Worm (Caenorhabditis elegans) whole organism, late embryonic: ENCODE measurements around the gene Y25C1A.8.
A peak's percentile ranks its signal among the peaks of the same experiment; 100 is the strongest.

Experiments used
- C08G9.2 ChIP-seq: sonication (generic microtip); optimal IDR thresholded peaks from 2 replicates; lab custom pipeline; 2016; ENCODE audit warnings: mild to moderate bottlenecking, missing genetic modification characterization, moderate library complexity, missing compliant biosample characterization
- F13H6.1 ChIP-seq: sonication (generic microtip); optimal IDR thresholded peaks from 2 replicates; lab custom pipeline; 2016; ENCODE audit warnings: missing genetic modification characterization, missing compliant biosample characterization
- K02D7.2 ChIP-seq: sonication (generic microtip); optimal IDR thresholded peaks from 2 replicates; lab custom pipeline; 2017; ENCODE audit warnings: mild to moderate bottlenecking, missing genetic modification characterization, missing compliant biosample characterization
- K09A11.1 ChIP-seq: sonication (generic microtip); optimal IDR thresholded peaks from 2 replicates; lab custom pipeline; 2017; ENCODE audit warnings: antibody characterized with exemption, mild to moderate bottlenecking, missing genetic modification characterization, missing compliant biosample characterization; ENCODE audit not compliant: insufficient read depth
- Y22D7AL.16 ChIP-seq: sonication (generic microtip); optimal IDR thresholded peaks from 2 replicates; lab custom pipeline; 2016; ENCODE audit warnings: missing genetic modification characterization, missing compliant biosample characterization
- ceh-14 ChIP-seq: sonication (generic microtip); optimal IDR thresholded peaks from 2 replicates; lab custom pipeline; 2016; ENCODE audit warnings: missing genotype, missing genetic modification characterization, missing compliant biosample characterization
- ceh-19 ChIP-seq: fragments of 200-800 bp; sonication (Bioruptor generic); optimal IDR thresholded peaks from 2 replicates; lab custom pipeline; 2018; ENCODE audit warnings: mild to moderate bottlenecking, missing genetic modification characterization, missing compliant biosample characterization
- ceh-2 ChIP-seq: sonication (generic microtip); optimal IDR thresholded peaks from 2 replicates; lab custom pipeline; 2016; ENCODE audit warnings: missing genotype, missing genetic modification characterization, missing compliant biosample characterization
- ceh-22 ChIP-seq: sonication (generic microtip); optimal IDR thresholded peaks from 2 replicates; lab custom pipeline; 2017; ENCODE audit warnings: missing biosample characterization, missing genetic modification characterization
- ceh-31 ChIP-seq: sonication (generic microtip); optimal IDR thresholded peaks from 2 replicates; lab custom pipeline; 2016; ENCODE audit warnings: missing genetic modification characterization, missing compliant biosample characterization
- ceh-48 ChIP-seq: sonication (generic microtip); optimal IDR thresholded peaks from 2 replicates; lab custom pipeline; 2016; ENCODE audit warnings: missing genetic modification characterization, inconsistent platforms, missing compliant biosample characterization
- ceh-9 ChIP-seq: sonication (generic microtip); optimal IDR thresholded peaks from 2 replicates; lab custom pipeline; 2016; ENCODE audit warnings: mild to moderate bottlenecking, missing genetic modification characterization, inconsistent platforms, missing compliant biosample characterization
- dmd-4 ChIP-seq: sonication (generic microtip); optimal IDR thresholded peaks from 2 replicates; lab custom pipeline; 2016; ENCODE audit warnings: borderline replicate concordance, missing genetic modification characterization, missing compliant biosample characterization
- dve-1 ChIP-seq: sonication (generic microtip); optimal IDR thresholded peaks from 2 replicates; lab custom pipeline; 2017; ENCODE audit warnings: antibody characterized with exemption, mild to moderate bottlenecking, missing genetic modification characterization, missing compliant biosample characterization
- elt-2 ChIP-seq: sonication (generic microtip); optimal IDR thresholded peaks from 2 replicates; lab custom pipeline; 2016; ENCODE audit warnings: missing genetic modification reagents, missing genetic modification characterization, missing compliant biosample characterization
- elt-4 ChIP-seq: sonication (generic microtip); optimal IDR thresholded peaks from 2 replicates; lab custom pipeline; 2016; ENCODE audit warnings: missing genetic modification characterization, missing compliant biosample characterization
- ets-4 ChIP-seq: sonication (generic microtip); optimal IDR thresholded peaks from 2 replicates; lab custom pipeline; 2016; ENCODE audit warnings: missing genetic modification characterization, missing compliant biosample characterization
- fax-1 ChIP-seq: sonication (generic microtip); optimal IDR thresholded peaks from 2 replicates; lab custom pipeline; 2016; ENCODE audit warnings: missing genotype, missing genetic modification characterization, missing compliant biosample characterization
- fkh-10 ChIP-seq: fragments of 150-350 bp; optimal IDR thresholded peaks from 2 replicates; lab custom pipeline; 2014; ENCODE audit warnings: missing biosample characterization, missing genetic modification reagents, missing genetic modification characterization
- fkh-6 ChIP-seq: sonication (generic microtip); optimal IDR thresholded peaks from 2 replicates; lab custom pipeline; 2016; ENCODE audit warnings: missing genetic modification characterization, missing compliant biosample characterization
- gmeb-2 ChIP-seq: sonication (generic microtip); optimal IDR thresholded peaks from 2 replicates; lab custom pipeline; 2016; ENCODE audit warnings: missing genetic modification characterization, inconsistent platforms, missing compliant biosample characterization
- hlh-13 ChIP-seq: fragments of 200-800 bp; sonication (Bioruptor generic); optimal IDR thresholded peaks from 2 replicates; lab custom pipeline; 2018; ENCODE audit warnings: mild to moderate bottlenecking, missing genetic modification characterization, missing compliant biosample characterization
- hlh-6 ChIP-seq: sonication (generic microtip); optimal IDR thresholded peaks from 2 replicates; lab custom pipeline; 2016; ENCODE audit warnings: missing genotype, missing genetic modification characterization, missing compliant biosample characterization
- hlh-8 ChIP-seq: sonication (generic microtip); optimal IDR thresholded peaks from 2 replicates; lab custom pipeline; 2016; ENCODE audit warnings: missing genotype, missing genetic modification characterization, missing compliant biosample characterization
- lim-6 ChIP-seq: sonication (generic microtip); optimal IDR thresholded peaks from 2 replicates; lab custom pipeline; 2016; ENCODE audit warnings: missing genetic modification characterization, missing compliant biosample characterization
- lin-11 ChIP-seq: fragments of 200-800 bp; sonication (Bioruptor generic); optimal IDR thresholded peaks from 2 replicates; lab custom pipeline; 2018; ENCODE audit warnings: mild to moderate bottlenecking, missing genetic modification characterization, missing compliant biosample characterization
- madf-2 ChIP-seq: sonication (generic microtip); optimal IDR thresholded peaks from 2 replicates; lab custom pipeline; 2017; ENCODE audit warnings: missing genetic modification characterization, missing compliant biosample characterization
- nfya-1 ChIP-seq: sonication (generic microtip); optimal IDR thresholded peaks from 2 replicates; lab custom pipeline; 2017; ENCODE audit warnings: missing genetic modification characterization, mild to moderate bottlenecking, missing compliant biosample characterization, antibody characterized with exemption, moderate library complexity
- nhr-11 ChIP-seq: fragments of 150-350 bp; optimal IDR thresholded peaks from 2 replicates; lab custom pipeline; 2014; ENCODE audit warnings: missing biosample characterization, missing genetic modification characterization
- odd-2 ChIP-seq: sonication (generic microtip); optimal IDR thresholded peaks from 2 replicates; lab custom pipeline; 2017; ENCODE audit warnings: antibody characterized with exemption, mild to moderate bottlenecking, missing genetic modification characterization, missing compliant biosample characterization
- pat-9 ChIP-seq: fragments of 200-800 bp; sonication (Bioruptor generic); optimal IDR thresholded peaks from 2 replicates; lab custom pipeline; 2018; ENCODE audit warnings: mild to moderate bottlenecking, missing genetic modification characterization, moderate library complexity, missing compliant biosample characterization
- pax-1 ChIP-seq: fragments of 150-350 bp; optimal IDR thresholded peaks from 2 replicates; lab custom pipeline; 2014; ENCODE audit warnings: missing biosample characterization, missing genetic modification characterization
- pha-2 ChIP-seq: sonication (generic microtip); optimal IDR thresholded peaks from 2 replicates; lab custom pipeline; 2017; ENCODE audit warnings: mild to moderate bottlenecking, missing genetic modification characterization, missing compliant biosample characterization
- pha-4 ChIP-seq: fragments of 150-350 bp; optimal IDR thresholded peaks from 2 replicates; lab custom pipeline; 2018; ENCODE audit warnings: missing biosample characterization, missing genetic modification reagents, missing genetic modification characterization
- pqm-1 ChIP-seq: sonication (generic microtip); optimal IDR thresholded peaks from 2 replicates; lab custom pipeline; 2016; ENCODE audit warnings: missing genetic modification characterization, missing compliant biosample characterization
- pros-1 ChIP-seq: fragments of 150-350 bp; optimal IDR thresholded peaks from 2 replicates; lab custom pipeline; 2014; ENCODE audit warnings: missing biosample characterization, missing genetic modification reagents, missing genetic modification characterization
- sox-2 ChIP-seq: fragments of 200-800 bp; sonication (Bioruptor generic); IDR thresholded peaks from 2 replicates; pipeline ENCODE4 v1.3.6; 2022; ENCODE audit warnings: missing genetic modification reagents, missing genetic modification characterization, missing compliant biosample characterization
- ttx-3 ChIP-seq: sonication (generic microtip); optimal IDR thresholded peaks from 2 replicates; lab custom pipeline; 2016; ENCODE audit warnings: missing genetic modification reagents, missing genetic modification characterization, missing compliant biosample characterization
- unc-3 ChIP-seq, 2 experiments: fragments of 200-800 bp in 1 of 2; sonication (Bioruptor generic) in 1 of 2; sonication (generic microtip) in 1 of 2; conservative IDR thresholded peaks in 1 of 2; optimal IDR thresholded peaks in 1 of 2; 2 replicates each; pipeline versions ENCODE4 v1.3.6 to Lab custom; 2016 to 2022; ENCODE audit warnings: missing compliant biosample characterization in 2 of 2, missing genetic modification characterization in 2 of 2, missing genetic modification reagents in 1 of 2
- unc-55 ChIP-seq: sonication (generic microtip); optimal IDR thresholded peaks from 2 replicates; lab custom pipeline; 2017; ENCODE audit warnings: missing biosample characterization, missing genetic modification reagents, missing genetic modification characterization

Gene Y25C1A.8

ce11 chrII:3108101-3108500 lies 31.3 kb upstream of the Y25C1A.8 start:
- TF ChIP-seq hlh-6 (tag; lab: Kevin White, UChicago) (peak; percentile 34), K09A11.1 (no peak)

ce11 chrII:3105765-3106164 lies 29.0 kb upstream of the Y25C1A.8 start, which contains the start of gene clec-122:
TSS of gene clec-122 (plus strand) at chrII:3106065.
- TF ChIP-seq hlh-13 (GFP tag; lab: Kevin White, UChicago), result no peak
- TF ChIP-seq odd-2 (tag; lab: Kevin White, UChicago), result no peak
- TF ChIP-seq lim-6 (tag; lab: Kevin White, UChicago), result no peak
- TF ChIP-seq pax-1 (tag; lab: Kevin White, UChicago), result no peak
- no peak for TF ChIP-seq ceh-22 (tag; lab: Kevin White, UChicago)
- no peak for TF ChIP-seq F13H6.1 (tag; lab: Kevin White, UChicago)
- TF ChIP-seq ceh-9, result no peak

- TF ChIP-seq sox-2 (GFP tag; lab: Robert Waterston, UW) (no peak), nhr-11 (no peak), odd-2 (tag; lab: Kevin White, UChicago) (no peak), ceh-19 (GFP tag; lab: Kevin White, UChicago) (no peak), ets-4 (tag; lab: Kevin White, UChicago) (no peak), C08G9.2 (tag; lab: Kevin White, UChicago) (no peak), ceh-22 (tag; lab: Kevin White, UChicago) (no peak), Y22D7AL.16 (tag; lab: Kevin White, UChicago) (no peak), hlh-13 (GFP tag; lab: Kevin White, UChicago) (no peak)
Measured at ce11 chrII:3102018-3102417, 25.3 kb upstream of the Y25C1A.8 start, which contains the start of gene clec-121. TSS of gene clec-121 (plus strand) at chrII:3102318.

ce11 chrII:3100546-3100945 lies 23.8 kb upstream of the Y25C1A.8 start, which contains the start of gene srg-24:
TSS of gene srg-24 (minus strand) at chrII:3100646.
- no peak for TF ChIP-seq ceh-2
- no peak for TF ChIP-seq K09A11.1
- TF ChIP-seq lin-11, result no peak
- TF ChIP-seq ceh-31 (tag; lab: Kevin White, UChicago), result no peak
- no peak for TF ChIP-seq unc-3 (GFP tag; conservative IDR thresholded peaks at IDR 0.05; lab: Robert Waterston, UW)
- no peak for TF ChIP-seq unc-3 (tag; optimal IDR thresholded peaks at IDR 0.05; lab: Kevin White, UChicago)
- no peak for TF ChIP-seq pqm-1 (tag; lab: Kevin White, UChicago)
- TF ChIP-seq hlh-6 (tag; lab: Kevin White, UChicago), result no peak
- no peak for TF ChIP-seq ceh-48 (tag; lab: Kevin White, UChicago)
- no peak for TF ChIP-seq fkh-6 (tag; lab: Kevin White, UChicago)
- TF ChIP-seq unc-55 (GFP tag; lab: Kevin White, UChicago), result no peak
- TF ChIP-seq nfya-1 (tag; lab: Kevin White, UChicago), result no peak
- no peak for TF ChIP-seq ttx-3 (tag; lab: Kevin White, UChicago)
- TF ChIP-seq fax-1 (tag; lab: Kevin White, UChicago), result no peak
- TF ChIP-seq pat-9, result no peak
- TF ChIP-seq C08G9.2 (tag; lab: Kevin White, UChicago), result no peak
- no peak for TF ChIP-seq pros-1 (tag; lab: Kevin White, UChicago)
- TF ChIP-seq K02D7.2 (tag; lab: Kevin White, UChicago), result no peak
- TF ChIP-seq hlh-8 (tag; lab: Kevin White, UChicago), result no peak
- TF ChIP-seq madf-2 (tag; lab: Kevin White, UChicago), result no peak

ce11 chrII:3096857-3097256 lies 20.1 kb upstream of the Y25C1A.8 start, which contains the start of gene Y25C1A.14:
TSS of gene Y25C1A.14 (minus strand) at chrII:3096957.
- TF ChIP-seq ceh-9 (no peak), pat-9 (no peak), fkh-10 (no peak), pha-4 (tag; lab: Kevin White, UChicago) (no peak), ets-4 (tag; lab: Kevin White, UChicago) (no peak), pha-2 (tag; lab: Kevin White, UChicago) (no peak), elt-4 (tag; lab: Kevin White, UChicago) (no peak), ceh-31 (tag; lab: Kevin White, UChicago) (no peak), dmd-4 (no peak), ceh-14 (tag; lab: Kevin White, UChicago) (no peak), dve-1 (tag; lab: Kevin White, UChicago) (no peak), elt-2 (tag; lab: Kevin White, UChicago) (no peak), gmeb-2 (tag; lab: Kevin White, UChicago) (no peak), nhr-11 (no peak), Y22D7AL.16 (tag; lab: Kevin White, UChicago) (no peak), fax-1 (tag; lab: Kevin White, UChicago) (no peak), sox-2 (GFP tag; lab: Robert Waterston, UW) (no peak)
